Worm (Caenorhabditis elegans): ENCODE measurements around the gene fbxa-201.

fbxa-201 gene

ce11 chrV:2004659-2005058 lies 29.5 kb downstream of the fbxa-201 start, which contains the start of gene cysl-4:
TSS of gene cysl-4 (plus strand) at chrV:2004959.
- TF ChIP-seq drap-1 (GFP tag; optimal IDR thresholded peaks at IDR 0.05) (no peak), lin-32 (GFP tag; optimal IDR thresholded peaks at IDR 0.05) (no peak), nhr-237 (tag; optimal IDR thresholded peaks at IDR 0.05) (no peak), blmp-1 (tag; optimal IDR thresholded peaks at IDR 0.05) (no peak), mep-1 (tag; optimal IDR thresholded peaks at IDR 0.05) (no peak), bed-3 (GFP tag; optimal IDR thresholded peaks at IDR 0.05) (no peak), elt-3 (tag; optimal IDR thresholded peaks at IDR 0.05) (no peak), unc-39 (tag; optimal IDR thresholded peaks at IDR 0.05) (no peak), flh-1 (GFP tag; optimal IDR thresholded peaks at IDR 0.05) (no peak), zip-8 (tag; optimal IDR thresholded peaks at IDR 0.05) (no peak), nhr-12 (tag; optimal IDR thresholded peaks at IDR 0.05) (no peak), sptf-1 (tag; optimal IDR thresholded peaks at IDR 0.05) (no peak), snpc-4 (tag; optimal IDR thresholded peaks at IDR 0.05) (no peak), lsy-2 (tag; optimal IDR thresholded peaks at IDR 0.05) (no peak), sem-2 (GFP tag; optimal IDR thresholded peaks at IDR 0.05) (no peak), nhr-28 (tag; optimal IDR thresholded peaks at IDR 0.05) (no peak), ceh-39 (tag; optimal IDR thresholded peaks at IDR 0.05) (no peak), ceh-43 (GFP tag; optimal IDR thresholded peaks at IDR 0.05) (no peak), ztf-11 (tag; optimal IDR thresholded peaks at IDR 0.05) (no peak)

- TF ChIP-seq cnd-1 (tag; optimal IDR thresholded peaks at IDR 0.05), result no peak
- TF ChIP-seq ceh-43 (GFP tag; optimal IDR thresholded peaks at IDR 0.05), result no peak
- TF ChIP-seq nhr-237 (tag; optimal IDR thresholded peaks at IDR 0.05), result peak; percentile 36
- peak; percentile 47 for TF ChIP-seq mep-1 (tag; optimal IDR thresholded peaks at IDR 0.05)
- no peak for TF ChIP-seq nhr-12 (tag; optimal IDR thresholded peaks at IDR 0.05)
- peak; percentile 91 for TF ChIP-seq lsy-2 (tag; optimal IDR thresholded peaks at IDR 0.05)
- TF ChIP-seq unc-39 (tag; optimal IDR thresholded peaks at IDR 0.05), result no peak
- TF ChIP-seq mab-5 (tag; optimal IDR thresholded peaks at IDR 0.05), result no peak
- TF ChIP-seq lin-13 (tag; optimal IDR thresholded peaks at IDR 0.05), result no peak
Observed at ce11 chrV:2008412-2008811, 33.3 kb downstream of the fbxa-201 start.

DNA sequence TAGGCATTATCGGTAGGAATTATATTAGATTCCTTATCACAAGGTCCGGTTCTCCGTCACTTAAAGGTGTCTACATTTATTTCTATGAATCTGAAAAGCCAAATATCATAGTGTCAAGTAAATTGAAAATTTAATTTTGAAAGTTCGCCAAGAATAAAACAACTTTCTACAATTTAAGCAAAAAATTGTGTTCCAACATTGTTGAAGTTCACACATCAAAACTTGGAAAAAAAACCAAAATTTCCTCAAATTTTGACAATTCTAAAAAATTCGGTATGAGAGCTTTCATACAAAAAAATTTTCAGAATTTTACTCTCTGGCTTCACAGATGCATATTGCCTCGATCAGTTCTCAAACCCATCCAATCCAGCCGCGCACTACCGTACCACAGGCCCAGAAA lies 36.6 kb downstream of the fbxa-201 start, which contains the start of gene F59A7.7:
TSS of gene F59A7.7 (plus strand) at position 301 of the 400 bp plus-strand sequence.
- TF ChIP-seq sem-2 (GFP tag; optimal IDR thresholded peaks at IDR 0.05), result no peak
- TF ChIP-seq nhr-237 (tag; optimal IDR thresholded peaks at IDR 0.05), result no peak
- TF ChIP-seq drap-1 (GFP tag; optimal IDR thresholded peaks at IDR 0.05), result no peak
- no peak for TF ChIP-seq zip-8 (tag; optimal IDR thresholded peaks at IDR 0.05)
- TF ChIP-seq ceh-83 (GFP tag; optimal IDR thresholded peaks at IDR 0.05), result no peak
- TF ChIP-seq ceh-39 (tag; optimal IDR thresholded peaks at IDR 0.05), result no peak
- TF ChIP-seq M03D4.4 (tag; optimal IDR thresholded peaks at IDR 0.05), result no peak
- no peak for TF ChIP-seq elt-1 (tag; optimal IDR thresholded peaks at IDR 0.05; ENCODE audit: borderline replicate concordance, insufficient read depth)
- TF ChIP-seq nhr-2 (tag; optimal IDR thresholded peaks at IDR 0.05), result no peak
- no peak for TF ChIP-seq tbx-8 (GFP tag; optimal IDR thresholded peaks at IDR 0.05)
- TF ChIP-seq lin-13 (tag; optimal IDR thresholded peaks at IDR 0.05), result no peak
- TF ChIP-seq nhr-12 (tag; optimal IDR thresholded peaks at IDR 0.05), result no peak
- no peak for TF ChIP-seq mab-5 (tag; optimal IDR thresholded peaks at IDR 0.05)
- TF ChIP-seq lin-32 (GFP tag; optimal IDR thresholded peaks at IDR 0.05), result no peak
- no peak for TF ChIP-seq mep-1 (tag; optimal IDR thresholded peaks at IDR 0.05)

DNA sequence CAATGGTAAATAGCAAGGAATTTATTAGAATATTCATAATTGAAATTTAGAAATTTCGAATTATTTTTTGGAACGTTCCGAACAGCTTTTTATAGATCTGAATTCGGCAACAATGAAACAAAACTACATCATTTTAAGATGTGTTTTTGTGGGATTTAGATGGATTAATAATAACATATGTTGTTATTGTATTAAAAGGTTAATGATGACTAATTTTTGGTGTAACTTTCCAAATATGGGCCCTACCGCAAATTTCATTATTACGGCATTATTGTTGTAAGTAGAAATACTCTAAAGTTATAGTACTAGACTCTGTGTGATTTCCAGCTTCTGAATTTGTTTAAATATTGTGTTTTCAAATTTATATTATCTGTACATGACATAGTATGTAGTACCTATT lies 38.7 kb downstream of the fbxa-201 start, which contains the start of gene F59A7.11:
TSS of gene F59A7.11 (minus strand) at position 101 of the 400 bp plus-strand sequence.
- TF ChIP-seq ceh-83 (GFP tag; optimal IDR thresholded peaks at IDR 0.05), result no peak
- no peak for TF ChIP-seq ztf-11 (tag; optimal IDR thresholded peaks at IDR 0.05)
- no peak for TF ChIP-seq ces-1 (GFP tag; optimal IDR thresholded peaks at IDR 0.05)
- TF ChIP-seq cnd-1 (tag; optimal IDR thresholded peaks at IDR 0.05), result no peak
- no peak for TF ChIP-seq nhr-2 (tag; optimal IDR thresholded peaks at IDR 0.05)
- no peak for TF ChIP-seq ceh-39 (tag; optimal IDR thresholded peaks at IDR 0.05)
- no peak for TF ChIP-seq nhr-237 (tag; optimal IDR thresholded peaks at IDR 0.05)
- no peak for TF ChIP-seq mab-5 (tag; optimal IDR thresholded peaks at IDR 0.05)
- TF ChIP-seq bed-3 (GFP tag; optimal IDR thresholded peaks at IDR 0.05), result no peak
- no peak for TF ChIP-seq nhr-76 (tag; optimal IDR thresholded peaks at IDR 0.05)

- no peak for TF ChIP-seq cnd-1 (tag; optimal IDR thresholded peaks at IDR 0.05)
- TF ChIP-seq flh-1 (GFP tag; optimal IDR thresholded peaks at IDR 0.05), result no peak
- no peak for TF ChIP-seq pha-4 (tag; optimal IDR thresholded peaks at IDR 0.05)
- no peak for TF ChIP-seq nhr-28 (tag; optimal IDR thresholded peaks at IDR 0.05)
- TF ChIP-seq snpc-4 (tag; optimal IDR thresholded peaks at IDR 0.05), result no peak
- no peak for TF ChIP-seq sptf-1 (tag; optimal IDR thresholded peaks at IDR 0.05)
- no peak for TF ChIP-seq ztf-11 (tag; optimal IDR thresholded peaks at IDR 0.05)
- no peak for TF ChIP-seq ceh-39 (tag; optimal IDR thresholded peaks at IDR 0.05)
- no peak for TF ChIP-seq zip-8 (tag; optimal IDR thresholded peaks at IDR 0.05)
- no peak for TF ChIP-seq bed-3 (GFP tag; optimal IDR thresholded peaks at IDR 0.05)
- TF ChIP-seq blmp-1 (tag; optimal IDR thresholded peaks at IDR 0.05), result no peak
- no peak for TF ChIP-seq tbx-8 (GFP tag; optimal IDR thresholded peaks at IDR 0.05)
- no peak for TF ChIP-seq ceh-83 (GFP tag; optimal IDR thresholded peaks at IDR 0.05)
- no peak for TF ChIP-seq nhr-12 (tag; optimal IDR thresholded peaks at IDR 0.05)
- TF ChIP-seq mep-1 (tag; optimal IDR thresholded peaks at IDR 0.05), result no peak
Observed at ce11 chrV:2016428-2016827, 41.3 kb downstream of the fbxa-201 start, which contains the start of gene F59A7.2. TSS of gene F59A7.2 (minus strand) at chrV:2016528.
